Worm (Caenorhabditis elegans) whole organism, L4/young adult: ENCODE measurements around the gene rnp-1.

Source experiments
- W03F9.2 ChIP-seq: fragments of 150-350 bp; optimal IDR thresholded peaks from 2 replicates; lab custom pipeline; 2014; ENCODE audit warnings: missing biosample characterization, missing genetic modification characterization
- dao-5 ChIP-seq: sonication (generic microtip); optimal IDR thresholded peaks from 2 replicates; lab custom pipeline; 2016; ENCODE audit warnings: missing genotype, missing genetic modification characterization, moderate library complexity, missing compliant biosample characterization
- him-1 ChIP-seq: sonication (generic microtip); optimal IDR thresholded peaks from 2 replicates; lab custom pipeline; 2016; ENCODE audit warnings: missing genotype, missing genetic modification reagents, missing genetic modification characterization, missing compliant biosample characterization

ce11 chrV:12209951-12210350, 17.9 kb downstream of the rnp-1 start:
- TF ChIP-seq him-1 = no peak
- TF ChIP-seq W03F9.2 (tag; lab: Kevin White, UChicago) = no peak
- TF ChIP-seq dao-5 (tag; lab: Kevin White, UChicago) = no peak
